Fruit fly (Drosophila melanogaster) whole organism, embryonic: ENCODE data around the gene CG43638.

ENCODE experiments used
- Ada2b ChIP-seq: fragments of 200-800 bp; sonication (Bioruptor generic); IDR thresholded peaks from 2 replicates; pipeline ENCODE4 v1.3.6; 2022; ENCODE audit warnings: missing biosample characterization, missing genetic modification characterization
- Bgb ChIP-seq: fragments of 200-800 bp; sonication (Bioruptor generic); IDR thresholded peaks from 2 replicates; pipeline ENCODE4 v1.3.6; 2022; ENCODE audit warnings: missing biosample characterization, missing genetic modification characterization; ENCODE audit not compliant: partially characterized antibody
- CG10366 ChIP-seq: fragments of 200-800 bp; sonication (Bioruptor generic); IDR thresholded peaks from 2 replicates; pipeline ENCODE4 v1.3.6; 2022; ENCODE audit warnings: missing biosample characterization, missing genetic modification characterization
- CG10543 ChIP-seq: fragments of 200-800 bp; sonication (Bioruptor generic); optimal IDR thresholded peaks from 3 replicates; lab custom pipeline; 2017; ENCODE audit warnings: missing biosample characterization, mild to moderate bottlenecking, missing genetic modification characterization, moderate library complexity
- CG12071 ChIP-seq: fragments of 200-800 bp; sonication (Bioruptor generic); optimal IDR thresholded peaks from 3 replicates; lab custom pipeline; 2018; ENCODE audit warnings: missing biosample characterization, mild to moderate bottlenecking, missing genetic modification characterization
- CG12744 ChIP-seq: fragments of 200-800 bp; sonication (Bioruptor generic); optimal IDR thresholded peaks from 2 replicates; lab custom pipeline; 2016; ENCODE audit warnings: missing biosample characterization, missing genetic modification characterization
- CG13287 ChIP-seq: fragments of 200-800 bp; sonication (Bioruptor generic); IDR thresholded peaks from 2 replicates; pipeline ENCODE4 v1.3.6; 2022; ENCODE audit warnings: missing biosample characterization, missing genetic modification characterization; ENCODE audit not compliant: partially characterized antibody
- CG15479 ChIP-seq: fragments of 200-800 bp; sonication (Bioruptor generic); optimal IDR thresholded peaks from 3 replicates; lab custom pipeline; 2019; ENCODE audit warnings: missing biosample characterization, mild to moderate bottlenecking, missing genetic modification characterization, moderate library complexity
- CG1602 ChIP-seq: fragments of 200-800 bp; sonication (Bioruptor generic); optimal IDR thresholded peaks from 3 replicates; lab custom pipeline; 2016; ENCODE audit warnings: missing biosample characterization, missing genetic modification characterization
- CG31441 ChIP-seq: fragments of 200-800 bp; sonication (Bioruptor generic); IDR thresholded peaks from 2 replicates; pipeline ENCODE4 v1.3.6; 2022; ENCODE audit warnings: missing biosample characterization, missing genetic modification characterization
- CG34376 ChIP-seq: fragments of 200-800 bp; sonication (Bioruptor generic); optimal IDR thresholded peaks from 2 replicates; lab custom pipeline; 2018; ENCODE audit warnings: missing biosample characterization, mild to moderate bottlenecking, missing genetic modification characterization
- CG34422 ChIP-seq: fragments of 200-800 bp; sonication (Bioruptor generic); IDR thresholded peaks from 3 replicates; pipeline ENCODE4 v1.3.6; 2022; ENCODE audit warnings: missing biosample characterization, missing genetic modification characterization
- CG4730 ChIP-seq: fragments of 200-800 bp; sonication (Bioruptor generic); IDR thresholded peaks from 2 replicates; pipeline ENCODE4 v1.3.6; 2022; ENCODE audit warnings: missing biosample characterization, missing genetic modification characterization
- CG5180 ChIP-seq: fragments of 200-800 bp; sonication (Bioruptor generic); optimal IDR thresholded peaks from 3 replicates; lab custom pipeline; 2017; ENCODE audit warnings: missing biosample characterization, missing genetic modification characterization, mild to moderate bottlenecking, moderate library complexity, missing genetic modification reagents
- CG5245 ChIP-seq: fragments of 200-800 bp; sonication (Bioruptor generic); optimal IDR thresholded peaks from 3 replicates; lab custom pipeline; 2016; ENCODE audit warnings: missing biosample characterization, missing genetic modification characterization
- CG7271 ChIP-seq: fragments of 200-800 bp; sonication (Bioruptor generic); optimal IDR thresholded peaks from 2 replicates; lab custom pipeline; 2018; ENCODE audit warnings: missing biosample characterization, mild to moderate bottlenecking, missing genetic modification characterization, moderate library complexity
- CG7357 ChIP-seq: fragments of 200-800 bp; sonication (Bioruptor generic); IDR thresholded peaks from 3 replicates; pipeline ENCODE4 v1.3.6; 2022; ENCODE audit warnings: missing biosample characterization, missing genetic modification characterization
- CG7556 ChIP-seq: fragments of 200-800 bp; sonication (Bioruptor generic); optimal IDR thresholded peaks from 2 replicates; lab custom pipeline; 2017; ENCODE audit warnings: missing biosample characterization, mild to moderate bottlenecking, missing genetic modification characterization
- CG7928 ChIP-seq: fragments of 200-800 bp; sonication (Bioruptor generic); optimal IDR thresholded peaks from 2 replicates; lab custom pipeline; 2017; ENCODE audit warnings: missing biosample characterization, mild to moderate bottlenecking, missing genetic modification characterization
- CG7963 ChIP-seq: fragments of 200-800 bp; sonication (Bioruptor generic); IDR thresholded peaks from 3 replicates; pipeline ENCODE4 v1.3.6; 2022; ENCODE audit warnings: missing biosample characterization, missing genetic modification characterization; ENCODE audit not compliant: partially characterized antibody
- CG8359 ChIP-seq: fragments of 200-800 bp; sonication (Bioruptor generic); optimal IDR thresholded peaks from 2 replicates; lab custom pipeline; 2017; ENCODE audit warnings: missing biosample characterization, mild to moderate bottlenecking, missing genetic modification characterization, borderline replicate concordance
- CG9437 ChIP-seq: fragments of 200-800 bp; sonication (Bioruptor generic); optimal IDR thresholded peaks from 2 replicates; lab custom pipeline; 2018; ENCODE audit warnings: missing biosample characterization, mild to moderate bottlenecking, missing genetic modification characterization
- D19A ChIP-seq: fragments of 200-800 bp; optimal IDR thresholded peaks from 3 replicates; lab custom pipeline; 2019; ENCODE audit warnings: missing biosample characterization, mild to moderate bottlenecking, missing genetic modification characterization, moderate library complexity
- Dek ChIP-seq: fragments of 200-800 bp; sonication (Bioruptor generic); optimal IDR thresholded peaks from 3 replicates; lab custom pipeline; 2019; ENCODE audit warnings: missing biosample characterization, mild to moderate bottlenecking, missing genetic modification characterization, moderate library complexity
- Dip3 ChIP-seq: fragments of 200-800 bp; sonication (Bioruptor generic); optimal IDR thresholded peaks from 3 replicates; lab custom pipeline; 2016; ENCODE audit warnings: missing biosample characterization, missing genetic modification characterization
- ERR ChIP-seq: fragments of 200-800 bp; sonication (Bioruptor generic); optimal IDR thresholded peaks from 2 replicates; lab custom pipeline; 2016; ENCODE audit warnings: missing biosample characterization, missing genetic modification characterization
- HmgD ChIP-seq: fragments of 200-800 bp; sonication (Bioruptor generic); optimal IDR thresholded peaks from 3 replicates; lab custom pipeline; 2016; ENCODE audit warnings: missing biosample characterization, missing genetic modification characterization
- MBD-R2 ChIP-seq: fragments of 200-800 bp; sonication (Bioruptor generic); IDR thresholded peaks from 2 replicates; pipeline ENCODE4 v1.3.6; 2022; ENCODE audit warnings: missing biosample characterization, missing genetic modification characterization
- Mrtf ChIP-seq: fragments of 200-800 bp; sonication (Bioruptor generic); IDR thresholded peaks from 3 replicates; pipeline ENCODE4 v1.3.6; 2022; ENCODE audit warnings: missing biosample characterization, missing genetic modification characterization
- Opbp ChIP-seq: fragments of 200-800 bp; sonication (Bioruptor generic); IDR thresholded peaks from 3 replicates; pipeline ENCODE4 v1.3.6; 2022; ENCODE audit warnings: missing biosample characterization, missing genetic modification characterization; ENCODE audit not compliant: partially characterized antibody
- Poxn ChIP-seq: fragments of 200-800 bp; sonication (Bioruptor generic); IDR thresholded peaks from 2 replicates; pipeline ENCODE4 v1.3.6; 2022; ENCODE audit warnings: missing biosample characterization, missing genetic modification characterization
- Sin3A ChIP-seq: fragments of >200 bp; optimal IDR thresholded peaks from 2 replicates; lab custom pipeline; 2018
- Trl ChIP-seq, 3 experiments: fragments of >200 bp in 2 of 3; fragments of 200-800 bp in 1 of 3; sonication (Bioruptor generic) in 1 of 3; optimal IDR thresholded peaks; 2 replicates in 1 of 3; 3 replicates in 2 of 3; lab custom pipeline; 2016 to 2017; ENCODE audit warnings: missing biosample characterization in 1 of 3, missing genetic modification characterization in 1 of 3
- bab2 ChIP-seq: fragments of 200-800 bp; sonication (Bioruptor generic); optimal IDR thresholded peaks from 2 replicates; lab custom pipeline; 2016; ENCODE audit warnings: missing biosample characterization, missing genetic modification characterization
- dysf ChIP-seq: fragments of 200-800 bp; sonication (Bioruptor generic); IDR thresholded peaks from 3 replicates; pipeline ENCODE4 v1.3.6; 2022; ENCODE audit warnings: missing biosample characterization, missing genetic modification characterization
- eve ChIP-seq, 2 experiments: fragments of >200 bp; optimal IDR thresholded peaks; 2 replicates each; lab custom pipeline; 2017; ENCODE audit warnings: missing biosample characterization in 2 of 2, missing genetic modification characterization in 2 of 2
- fd64A ChIP-seq: fragments of 200-800 bp; sonication (Bioruptor generic); optimal IDR thresholded peaks from 3 replicates; lab custom pipeline; 2018; ENCODE audit warnings: missing biosample characterization, mild to moderate bottlenecking, missing genetic modification characterization
- gfzf ChIP-seq: fragments of 200-800 bp; sonication (Bioruptor generic); optimal IDR thresholded peaks from 2 replicates; lab custom pipeline; 2016; ENCODE audit warnings: missing biosample characterization, mild to moderate bottlenecking, missing genetic modification characterization, moderate library complexity
- mld ChIP-seq: fragments of 200-800 bp; sonication (Bioruptor generic); IDR thresholded peaks from 3 replicates; pipeline ENCODE4 v1.3.6; 2022; ENCODE audit warnings: missing biosample characterization, missing genetic modification characterization; ENCODE audit not compliant: partially characterized antibody
- nmo ChIP-seq: fragments of 200-800 bp; sonication (Bioruptor generic); optimal IDR thresholded peaks from 2 replicates; lab custom pipeline; 2018; ENCODE audit warnings: missing biosample characterization, mild to moderate bottlenecking, missing genetic modification characterization, moderate library complexity
- otp ChIP-seq: fragments of 200-800 bp; sonication (Bioruptor generic); IDR thresholded peaks from 3 replicates; pipeline ENCODE4, ENCODE4 v1.3.6; 2022; ENCODE audit warnings: missing biosample characterization, missing genetic modification characterization
- pfk ChIP-seq: fragments of 200-800 bp; sonication (Bioruptor generic); optimal IDR thresholded peaks from 2 replicates; lab custom pipeline; 2018; ENCODE audit warnings: missing biosample characterization, mild to moderate bottlenecking, missing genetic modification characterization, moderate library complexity
- psq ChIP-seq: fragments of 200-800 bp; sonication (Bioruptor generic); optimal IDR thresholded peaks from 2 replicates; lab custom pipeline; 2017; ENCODE audit warnings: missing biosample characterization, missing genetic modification characterization
- sc ChIP-seq, 3 experiments: fragments of >200 bp in 2 of 3; fragments of 200-800 bp in 1 of 3; sonication (Bioruptor generic) in 1 of 3; optimal IDR thresholded peaks; 2 replicates in 2 of 3; 3 replicates in 1 of 3; lab custom pipeline; 2017; ENCODE audit warnings: mild to moderate bottlenecking in 1 of 3, missing biosample characterization in 1 of 3, missing genetic modification characterization in 1 of 3, missing genetic modification reagents in 1 of 3
- stwl ChIP-seq: fragments of 200-800 bp; sonication (Bioruptor generic); optimal IDR thresholded peaks from 3 replicates; lab custom pipeline; 2018; ENCODE audit warnings: missing biosample characterization, mild to moderate bottlenecking, missing genetic modification characterization, moderate library complexity
- tin ChIP-seq: fragments of 200-800 bp; sonication (Bioruptor generic); optimal IDR thresholded peaks from 3 replicates; lab custom pipeline; 2016; ENCODE audit warnings: missing biosample characterization, missing genetic modification characterization
- ttk ChIP-seq: fragments of 200-800 bp; sonication (Bioruptor generic); IDR thresholded peaks from 2 replicates; pipeline ENCODE4 v2.1.2; 2022; ENCODE audit warnings: missing biosample characterization, missing genetic modification characterization
- usp ChIP-seq: fragments of >200 bp; optimal IDR thresholded peaks from 2 replicates; lab custom pipeline; 2017; ENCODE audit warnings: missing biosample characterization, missing genetic modification characterization
- vvl ChIP-seq: fragments of 200-800 bp; sonication (Bioruptor generic); IDR thresholded peaks from 2 replicates; pipeline ENCODE4 v1.3.6; 2022; ENCODE audit warnings: missing biosample characterization, missing genetic modification characterization
- zfh1 ChIP-seq: fragments of 200-800 bp; sonication (Bioruptor generic); IDR thresholded peaks from 3 replicates; pipeline ENCODE4 v1.3.6; 2022; ENCODE audit warnings: missing biosample characterization, missing genetic modification characterization

The CG43638 gene

dm6 chr3L:12062788-12063218 is 18.4 kb downstream of the CG43638 start (continued):
- TF ChIP-seq nmo (GFP tag; lab: Kevin White, UChicago) (peak; percentile 33), Trl (optimal IDR thresholded peaks at IDR 0.05; lab: Kevin White, UChicago) (no peak), Trl (GFP tag; optimal IDR thresholded peaks at IDR 0.05; lab: Kevin White, UChicago) (peak; percentile 60), dysf (GFP tag; lab: Robert Waterston, UW) (peak; percentile 32; the same call in 1 of the 3 replicates), Bgb (no peak), CG12744 (GFP tag; lab: Kevin White, UChicago) (no peak), otp (peak; percentile 66; the same call in 1 of the 3 replicates), CG9437 (GFP tag; lab: Kevin White, UChicago) (no peak), CG7556 (GFP tag; lab: Kevin White, UChicago) (no peak), MBD-R2 (GFP tag; lab: Robert Waterston, UW) (no peak), CG13287 (no peak), stwl (tag; lab: Kevin White, UChicago) (peak; percentile 26), CG7963 (GFP tag; lab: Robert Waterston, UW) (no peak), CG34376 (GFP tag; lab: Kevin White, UChicago) (no peak), CG7357 (GFP tag; lab: Robert Waterston, UW) (peak; percentile 20; the same call in 1 of the 3 replicates), fd64A (GFP tag; lab: Kevin White, UChicago) (peak; percentile 2), tin (GFP tag; lab: Kevin White, UChicago) (peak; percentile 75), CG10543 (GFP tag; lab: Kevin White, UChicago) (no peak), Sin3A (lab: Kevin White, UChicago) (no peak), bab2 (GFP tag; lab: Kevin White, UChicago) (peak; percentile 17), CG4730 (GFP tag; lab: Robert Waterston, UW) (peak; percentile 38; the same call in 1 of the 2 replicates), HmgD (GFP tag; lab: Kevin White, UChicago) (no peak), usp (no peak), gfzf (GFP tag; lab: Kevin White, UChicago) (no peak), eve (GFP tag; optimal IDR thresholded peaks at IDR 0.05; lab: Kevin White, UChicago) (no peak), CG1602 (peak; percentile 41), CG12071 (GFP tag; lab: Kevin White, UChicago) (no peak), psq (GFP tag; lab: Kevin White, UChicago) (no peak), CG7928 (GFP tag; lab: Kevin White, UChicago) (no peak), Opbp (GFP tag; lab: Robert Waterston, UW) (no peak), CG31441 (GFP tag; lab: Robert Waterston, UW) (no peak; the same call in 1 of the 2 replicates), ERR (no peak), Dek (tag; lab: Kevin White, UChicago) (no peak), mld (GFP tag; lab: Robert Waterston, UW) (no peak), ttk (GFP tag; lab: Robert Waterston, UW) (no peak), CG34422 (GFP tag; lab: Robert Waterston, UW) (no peak; the same call in 2 of the 3 replicates), CG5245 (GFP tag; lab: Kevin White, UChicago) (peak; percentile 26), Poxn (GFP tag; lab: Robert Waterston, UW) (no peak), CG10366 (peak; percentile 33; the same call in 1 of the 2 replicates), CG15479 (GFP tag; lab: Kevin White, UChicago) (no peak), zfh1 (GFP tag; lab: Robert Waterston, UW) (peak; percentile 90), pfk (GFP tag; lab: Kevin White, UChicago) (no peak), vvl (GFP tag; lab: Robert Waterston, UW) (peak; percentile 78), sc (optimal IDR thresholded peaks at IDR 0.05; lab: Kevin White, UChicago) (no peak), sc (GFP tag; optimal IDR thresholded peaks at IDR 0.05; lab: Kevin White, UChicago) (no peak), CG8359 (GFP tag; lab: Kevin White, UChicago) (no peak), CG7271 (tag; lab: Kevin White, UChicago) (no peak), D19A (tag; lab: Kevin White, UChicago) (peak; percentile 21), Dip3 (no peak), Ada2b (GFP tag; lab: Robert Waterston, UW) (no peak), CG5180 (GFP tag; lab: Kevin White, UChicago) (no peak), Mrtf (GFP tag; lab: Robert Waterston, UW) (no peak)
